Worm (Caenorhabditis elegans) whole organism, L1 larva: ENCODE measurements around the gene srx-3.

ENCODE experiments used
- C16A3.4 ChIP-seq: fragments of 150-350 bp; optimal IDR thresholded peaks from 2 replicates; lab custom pipeline; 2014; ENCODE audit warnings: missing biosample characterization, missing genetic modification characterization
- C34B4.2 ChIP-seq: sonication (generic microtip); optimal IDR thresholded peaks from 2 replicates; lab custom pipeline; 2017; ENCODE audit warnings: mild to moderate bottlenecking, missing genetic modification characterization, missing compliant biosample characterization
- aha-1 ChIP-seq: fragments of 150-350 bp; optimal IDR thresholded peaks from 2 replicates; lab custom pipeline; 2014; ENCODE audit warnings: missing biosample characterization, missing genetic modification characterization
- blmp-1 ChIP-seq: fragments of 150-350 bp; optimal IDR thresholded peaks from 2 replicates; lab custom pipeline; 2014; ENCODE audit warnings: missing biosample characterization, missing genetic modification characterization
- ceh-63 ChIP-seq: fragments of 200-800 bp; sonication (Bioruptor generic); optimal IDR thresholded peaks from 2 replicates; lab custom pipeline; 2018; ENCODE audit warnings: mild to moderate bottlenecking, missing genetic modification characterization, missing compliant biosample characterization
- ceh-8 ChIP-seq: fragments of 200-800 bp; sonication (Bioruptor generic); optimal IDR thresholded peaks from 2 replicates; lab custom pipeline; 2018; ENCODE audit warnings: mild to moderate bottlenecking, missing genetic modification characterization, moderate library complexity, missing compliant biosample characterization
- ceh-82 ChIP-seq, 3 experiments: fragments of 150-350 bp in 1 of 3; sonication (generic microtip) in 2 of 3; optimal IDR thresholded peaks; 2 replicates each; lab custom pipeline; 2014 to 2017; ENCODE audit warnings: missing biosample characterization in 3 of 3, missing genetic modification characterization in 3 of 3
- efl-1 ChIP-seq, 4 experiments: fragments of 150-350 bp; optimal IDR thresholded peaks in 3 of 4; peaks in 1 of 4; 1 replicate in 1 of 4; 2 replicates in 3 of 4; lab custom pipeline; 2014; ENCODE audit warnings: missing biosample characterization in 2 of 4, missing genetic modification characterization in 2 of 4, missing genetic modification reagents in 2 of 4
- elt-3 ChIP-seq, 6 experiments: fragments of 150-350 bp in 1 of 6; sonication (generic microtip); optimal IDR thresholded peaks; 2 replicates each; lab custom pipeline; 2017 to 2018; ENCODE audit warnings: missing biosample characterization in 6 of 6, missing genetic modification characterization in 6 of 6, inconsistent platforms in 1 of 6
- fkh-4 ChIP-seq: sonication (generic microtip); optimal IDR thresholded peaks from 2 replicates; lab custom pipeline; 2016; ENCODE audit warnings: missing compliant biosample characterization, missing genetic modification characterization, borderline replicate concordance
- fos-1 ChIP-seq: fragments of 150-350 bp; optimal IDR thresholded peaks from 2 replicates; lab custom pipeline; 2014; ENCODE audit warnings: missing biosample characterization, missing genetic modification characterization
- isw-1 ChIP-seq: fragments of 200-800 bp; sonication (Bioruptor generic); IDR thresholded peaks from 2 replicates; pipeline ENCODE4 v1.3.6; 2022; ENCODE audit warnings: missing genetic modification characterization, missing compliant biosample characterization
- lin-13 ChIP-seq: fragments of 150-350 bp; optimal IDR thresholded peaks from 2 replicates; lab custom pipeline; 2014; ENCODE audit warnings: missing biosample characterization, missing genetic modification reagents, missing genetic modification characterization
- lin-14 ChIP-seq: fragments of 200-800 bp; sonication (Bioruptor generic); optimal IDR thresholded peaks from 2 replicates; lab custom pipeline; 2018; ENCODE audit warnings: mild to moderate bottlenecking, missing genetic modification characterization, moderate library complexity, missing compliant biosample characterization
- lin-35 ChIP-seq, 2 experiments: fragments of 150-350 bp; optimal IDR thresholded peaks; 2 replicates each; lab custom pipeline; 2014; ENCODE audit warnings: missing biosample characterization in 2 of 2, missing genetic modification characterization in 2 of 2, missing genetic modification reagents in 2 of 2
- lsy-2 ChIP-seq, 2 experiments: fragments of 150-350 bp; optimal IDR thresholded peaks; 2 replicates each; lab custom pipeline; 2014; ENCODE audit warnings: missing biosample characterization in 2 of 2, missing genetic modification characterization in 2 of 2
- mep-1 ChIP-seq: fragments of 150-350 bp; optimal IDR thresholded peaks from 2 replicates; lab custom pipeline; 2014; ENCODE audit warnings: missing biosample characterization, missing genetic modification characterization
- nhr-12 ChIP-seq: sonication (generic microtip); optimal IDR thresholded peaks from 2 replicates; lab custom pipeline; 2017; ENCODE audit warnings: missing biosample characterization, missing genetic modification characterization
- nhr-19 ChIP-seq: fragments of 200-800 bp; sonication (Bioruptor generic); conservative IDR thresholded peaks from 2 replicates; pipeline ENCODE4 v1.3.6; 2022; ENCODE audit warnings: missing genetic modification characterization, missing compliant biosample characterization
- nhr-20 ChIP-seq: sonication (generic microtip); optimal IDR thresholded peaks from 2 replicates; lab custom pipeline; 2016; ENCODE audit warnings: mild to moderate bottlenecking, missing genetic modification characterization, missing compliant biosample characterization
- nhr-237 ChIP-seq: fragments of 150-350 bp; optimal IDR thresholded peaks from 2 replicates; lab custom pipeline; 2014; ENCODE audit warnings: missing biosample characterization, missing genetic modification characterization
- nhr-71 ChIP-seq: sonication (generic microtip); optimal IDR thresholded peaks from 2 replicates; lab custom pipeline; 2016; ENCODE audit warnings: mild to moderate bottlenecking, missing genetic modification characterization, moderate library complexity, missing compliant biosample characterization
- nhr-76 ChIP-seq: sonication (generic microtip); optimal IDR thresholded peaks from 2 replicates; lab custom pipeline; 2017; ENCODE audit warnings: missing biosample characterization, missing genetic modification characterization
- nhr-77 ChIP-seq: fragments of 150-350 bp; optimal IDR thresholded peaks from 2 replicates; lab custom pipeline; 2014; ENCODE audit warnings: missing biosample characterization, missing genetic modification characterization
- nhr-85 ChIP-seq: sonication (generic microtip); peaks from one replicate; lab custom pipeline; 2016; ENCODE audit warnings: missing genetic modification characterization, inconsistent platforms, missing compliant biosample characterization
- nhr-90 ChIP-seq: sonication (generic microtip); optimal IDR thresholded peaks from 2 replicates; lab custom pipeline; 2016; ENCODE audit warnings: mild to moderate bottlenecking, missing genetic modification characterization, missing compliant biosample characterization; ENCODE audit not compliant: poor library complexity
- snu-23 ChIP-seq: sonication (generic microtip); optimal IDR thresholded peaks from 2 replicates; lab custom pipeline; 2016; ENCODE audit warnings: missing genetic modification characterization, missing compliant biosample characterization
- sptf-1 ChIP-seq: fragments of 150-350 bp; optimal IDR thresholded peaks from 2 replicates; lab custom pipeline; 2014; ENCODE audit warnings: missing biosample characterization, missing genetic modification characterization
- sup-37 ChIP-seq: fragments of 200-800 bp; sonication (Bioruptor generic); optimal IDR thresholded peaks from 2 replicates; lab custom pipeline; 2018; ENCODE audit warnings: mild to moderate bottlenecking, missing genetic modification characterization, missing compliant biosample characterization
- swsn-7 ChIP-seq: sonication (generic microtip); optimal IDR thresholded peaks from 2 replicates; lab custom pipeline; 2016; ENCODE audit warnings: missing genetic modification characterization, missing compliant biosample characterization
- tbx-2 ChIP-seq: sonication (generic microtip); optimal IDR thresholded peaks from 2 replicates; lab custom pipeline; 2016; ENCODE audit warnings: missing genetic modification characterization, missing compliant biosample characterization
- unc-130 ChIP-seq: fragments of 150-350 bp; optimal IDR thresholded peaks from 2 replicates; lab custom pipeline; 2017; ENCODE audit warnings: missing biosample characterization, missing genetic modification characterization, inconsistent platforms
- unc-62 ChIP-seq: fragments of 150-350 bp; optimal IDR thresholded peaks from 2 replicates; lab custom pipeline; 2014; ENCODE audit warnings: missing biosample characterization, missing genetic modification reagents, missing genetic modification characterization
- unc-86 ChIP-seq: sonication (generic microtip); optimal IDR thresholded peaks from 2 replicates; lab custom pipeline; 2016; ENCODE audit warnings: missing genetic modification characterization, missing compliant biosample characterization
- unc-98 ChIP-seq: fragments of 200-800 bp; sonication (Bioruptor generic); IDR thresholded peaks from 2 replicates; pipeline ENCODE4 v1.3.6; 2022; ENCODE audit warnings: missing genetic modification characterization, missing compliant biosample characterization
- vab-15 ChIP-seq: sonication (generic microtip); optimal IDR thresholded peaks from 2 replicates; lab custom pipeline; 2017; ENCODE audit warnings: missing genotype, mild to moderate bottlenecking, missing genetic modification characterization, missing compliant biosample characterization
- zag-1 ChIP-seq: fragments of 150-350 bp; optimal IDR thresholded peaks from 2 replicates; lab custom pipeline; 2014; ENCODE audit warnings: missing biosample characterization, missing genetic modification characterization

The srx-3 gene

ce11 chrV:8990194-8990649, 15.1 kb upstream of the srx-3 start, which contains the start of gene F59E11.7:
TSS of gene F59E11.7 (plus strand) at chrV:8990244.
- TF ChIP-seq lin-35 (GFP tag; optimal IDR thresholded peaks at IDR 0.05; lab: Kevin White, UChicago) (peak in 1 of 2 experiments; percentile 2), nhr-19 (no peak), elt-3 (tag; optimal IDR thresholded peaks at IDR 0.05; lab: Kevin White, UChicago) (peak in 1 of 6 experiments; percentile 37), mep-1 (tag; lab: Kevin White, UChicago) (peak; percentile 5), fkh-4 (tag; lab: Kevin White, UChicago) (no peak), blmp-1 (peak; percentile 33), nhr-85 (tag; lab: Kevin White, UChicago) (peak; percentile 73), lin-14 (GFP tag; lab: Kevin White, UChicago) (peak; percentile 52), snu-23 (GFP tag; lab: Kevin White, UChicago) (peak; percentile 19), nhr-20 (tag; lab: Kevin White, UChicago) (peak; percentile 16), efl-1 (optimal IDR thresholded peaks at IDR 0.05; lab: Kevin White, UChicago) (no peak), efl-1 (GFP tag; optimal IDR thresholded peaks at IDR 0.05 in 1 of 2; lab: Kevin White, UChicago) (peak in 1 of 2 experiments; percentile 71)

- TF ChIP-seq swsn-7 (no peak), nhr-85 (tag; lab: Kevin White, UChicago) (peak; percentile 53)
These were observed 13.7 kb upstream of the srx-3 start, which contains the start of gene F59E11.6 for ce11 chrV:8991679-8992078. TSS of gene F59E11.6 (plus strand) at chrV:8991789.

ce11 chrV:8994272-8994671, 11.1 kb upstream of the srx-3 start:
- no peak for TF ChIP-seq ceh-82 (tag; optimal IDR thresholded peaks at IDR 0.05; lab: Kevin White, UChicago)
- no peak for TF ChIP-seq aha-1 (tag; lab: Kevin White, UChicago)
- no peak for TF ChIP-seq C34B4.2 (tag; lab: Kevin White, UChicago)
- no peak for TF ChIP-seq sptf-1
- TF ChIP-seq mep-1 (tag; lab: Kevin White, UChicago): no peak
- no peak for TF ChIP-seq nhr-237 (tag; lab: Kevin White, UChicago)
- TF ChIP-seq sup-37 (GFP tag; lab: Kevin White, UChicago): no peak
- peak; percentile 48 for TF ChIP-seq snu-23 (GFP tag; lab: Kevin White, UChicago)
- TF ChIP-seq blmp-1: peak; percentile 96
- peak; percentile 93 for TF ChIP-seq nhr-85 (tag; lab: Kevin White, UChicago)
- TF ChIP-seq nhr-90: peak; percentile 35
- no peak for TF ChIP-seq fos-1 (tag; lab: Kevin White, UChicago)
- no peak for TF ChIP-seq nhr-12 (tag; lab: Kevin White, UChicago)
- peak; percentile 11 for TF ChIP-seq nhr-19
- TF ChIP-seq elt-3 (tag; optimal IDR thresholded peaks at IDR 0.05; lab: Kevin White, UChicago): peak in 4 of 6 experiments; percentile 44 to 91 (median 86)
- peak; percentile 63 for TF ChIP-seq nhr-20 (tag; lab: Kevin White, UChicago)
- TF ChIP-seq efl-1 (optimal IDR thresholded peaks at IDR 0.05; lab: Kevin White, UChicago): no peak
- no peak for TF ChIP-seq efl-1 (GFP tag; optimal IDR thresholded peaks at IDR 0.05 in 1 of 2; lab: Kevin White, UChicago)
- peak; percentile 23 for TF ChIP-seq tbx-2
- TF ChIP-seq unc-62 (GFP tag; lab: Kevin White, UChicago): no peak
- TF ChIP-seq unc-98 (GFP tag; lab: Robert Waterston, UW): no peak
- TF ChIP-seq unc-86: no peak
- TF ChIP-seq unc-130 (tag; lab: Kevin White, UChicago): peak; percentile 23
- TF ChIP-seq ceh-63 (GFP tag; lab: Kevin White, UChicago): no peak
- peak; percentile 61 for TF ChIP-seq lin-14 (GFP tag; lab: Kevin White, UChicago)
- TF ChIP-seq nhr-76 (tag; lab: Kevin White, UChicago): no peak
- TF ChIP-seq ceh-8: no peak
- TF ChIP-seq vab-15 (tag; lab: Kevin White, UChicago): no peak
- TF ChIP-seq nhr-71 (tag; lab: Kevin White, UChicago): peak; percentile 30
- no peak for TF ChIP-seq zag-1 (tag; lab: Kevin White, UChicago)
- TF ChIP-seq nhr-77: no peak
- peak in 1 of 2 experiments; percentile 3 for TF ChIP-seq lsy-2 (tag; optimal IDR thresholded peaks at IDR 0.05; lab: Kevin White, UChicago)
- no peak for TF ChIP-seq C16A3.4
- TF ChIP-seq lin-13 (GFP tag; lab: Kevin White, UChicago): no peak
- TF ChIP-seq isw-1 (GFP tag; lab: Robert Waterston, UW): no peak
